Fruit fly (Drosophila melanogaster) whole organism, embryonic: ENCODE data around the gene CSN1b.

Source experiments
- B-H2 ChIP-seq: fragments of 200-800 bp; sonication (Bioruptor generic); optimal IDR thresholded peaks from 2 replicates; lab custom pipeline; 2018; ENCODE audit warnings: missing biosample characterization, mild to moderate bottlenecking, missing genetic modification characterization
- BEAF-32 ChIP-seq: fragments of 200-800 bp; sonication (Bioruptor generic); optimal IDR thresholded peaks from 3 replicates; lab custom pipeline; 2017; ENCODE audit warnings: missing biosample characterization, missing genetic modification characterization, mild to moderate bottlenecking, moderate library complexity, missing genetic modification reagents
- Blimp-1 ChIP-seq: fragments of 200-800 bp; sonication (Bioruptor generic); optimal IDR thresholded peaks from 3 replicates; lab custom pipeline; 2018; ENCODE audit warnings: missing biosample characterization, missing genetic modification characterization, mild to moderate bottlenecking, moderate library complexity, missing genetic modification reagents
- CG10147 ChIP-seq: fragments of 200-800 bp; sonication (Bioruptor generic); optimal IDR thresholded peaks from 2 replicates; lab custom pipeline; 2019; ENCODE audit warnings: missing biosample characterization, mild to moderate bottlenecking, missing genetic modification characterization, moderate library complexity
- CG10267 ChIP-seq: fragments of 200-800 bp; sonication (Bioruptor generic); optimal IDR thresholded peaks from 2 replicates; lab custom pipeline; 2018; ENCODE audit warnings: missing biosample characterization, mild to moderate bottlenecking, missing genetic modification characterization, moderate library complexity
- CG10462 ChIP-seq: fragments of 200-800 bp; sonication (Bioruptor generic); optimal IDR thresholded peaks from 2 replicates; lab custom pipeline; 2016; ENCODE audit warnings: missing biosample characterization, missing genetic modification characterization
- CG11696 ChIP-seq: fragments of 200-800 bp; sonication (Bioruptor generic); IDR thresholded peaks from 2 replicates; pipeline ENCODE4 v1.3.6; 2022; ENCODE audit warnings: missing biosample characterization, missing genetic modification characterization
- CG12744 ChIP-seq: fragments of 200-800 bp; sonication (Bioruptor generic); optimal IDR thresholded peaks from 2 replicates; lab custom pipeline; 2016; ENCODE audit warnings: missing biosample characterization, missing genetic modification characterization
- CG12942 ChIP-seq: fragments of 200-800 bp; sonication (Bioruptor generic); optimal IDR thresholded peaks from 3 replicates; lab custom pipeline; 2016; ENCODE audit warnings: missing biosample characterization, missing genetic modification characterization
- CG13424 ChIP-seq: fragments of 200-800 bp; sonication (Bioruptor generic); optimal IDR thresholded peaks from 2 replicates; lab custom pipeline; 2019; ENCODE audit warnings: missing biosample characterization, mild to moderate bottlenecking, missing genetic modification characterization, moderate library complexity
- CG13775 ChIP-seq: fragments of 200-800 bp; sonication (Bioruptor generic); optimal IDR thresholded peaks from 3 replicates; lab custom pipeline; 2017; ENCODE audit warnings: missing biosample characterization, mild to moderate bottlenecking, missing genetic modification characterization
- CG15479 ChIP-seq: fragments of 200-800 bp; sonication (Bioruptor generic); optimal IDR thresholded peaks from 3 replicates; lab custom pipeline; 2019; ENCODE audit warnings: missing biosample characterization, mild to moderate bottlenecking, missing genetic modification characterization, moderate library complexity
- CG1647 ChIP-seq: fragments of 200-800 bp; sonication (Bioruptor generic); optimal IDR thresholded peaks from 3 replicates; lab custom pipeline; 2016; ENCODE audit warnings: missing biosample characterization, missing genetic modification characterization
- CG16779 ChIP-seq: fragments of 200-800 bp; sonication (Bioruptor generic); IDR thresholded peaks from 2 replicates; pipeline ENCODE4 v1.3.6; 2022; ENCODE audit warnings: missing biosample characterization, missing genetic modification characterization
- CG16863 ChIP-seq: fragments of 200-800 bp; sonication (Bioruptor generic); optimal IDR thresholded peaks from 3 replicates; lab custom pipeline; 2016; ENCODE audit warnings: missing biosample characterization, missing genetic modification characterization
- CG17385 ChIP-seq: fragments of 200-800 bp; sonication (Bioruptor generic); optimal IDR thresholded peaks from 3 replicates; lab custom pipeline; 2018; ENCODE audit warnings: missing biosample characterization, mild to moderate bottlenecking, missing genetic modification characterization
- CG18619 ChIP-seq: fragments of 200-800 bp; sonication (Bioruptor generic); optimal IDR thresholded peaks from 3 replicates; lab custom pipeline; 2017; ENCODE audit warnings: missing biosample characterization, mild to moderate bottlenecking, missing genetic modification characterization
- CG2120 ChIP-seq: fragments of 200-800 bp; sonication (Bioruptor generic); optimal IDR thresholded peaks from 3 replicates; lab custom pipeline; 2016; ENCODE audit warnings: missing biosample characterization, missing genetic modification characterization
- CG34376 ChIP-seq: fragments of 200-800 bp; sonication (Bioruptor generic); optimal IDR thresholded peaks from 2 replicates; lab custom pipeline; 2018; ENCODE audit warnings: missing biosample characterization, mild to moderate bottlenecking, missing genetic modification characterization
- CG4424 ChIP-seq: fragments of 200-800 bp; sonication (Bioruptor generic); optimal IDR thresholded peaks from 3 replicates; lab custom pipeline; 2016; ENCODE audit warnings: missing biosample characterization, missing genetic modification characterization
- Dip3 ChIP-seq: fragments of 200-800 bp; sonication (Bioruptor generic); optimal IDR thresholded peaks from 3 replicates; lab custom pipeline; 2016; ENCODE audit warnings: missing biosample characterization, missing genetic modification characterization
- E2f2 ChIP-seq: fragments of 200-800 bp; sonication (Bioruptor generic); IDR thresholded peaks from 2 replicates; pipeline ENCODE4 v1.3.6; 2022; ENCODE audit warnings: missing biosample characterization, missing genetic modification characterization
- Fer1 ChIP-seq: fragments of 200-800 bp; sonication (Bioruptor generic); optimal IDR thresholded peaks from 2 replicates; lab custom pipeline; 2017; ENCODE audit warnings: missing biosample characterization, mild to moderate bottlenecking, missing genetic modification characterization
- Gug ChIP-seq: fragments of 200-800 bp; sonication (Bioruptor generic); IDR thresholded peaks from 4 replicates; pipeline ENCODE4 v1.3.6; 2022; ENCODE audit warnings: missing biosample characterization, missing genetic modification characterization
- HLHmδ ChIP-seq: fragments of 200-800 bp; sonication (Bioruptor generic); optimal IDR thresholded peaks from 2 replicates; lab custom pipeline; 2018; ENCODE audit warnings: missing biosample characterization, mild to moderate bottlenecking, missing genetic modification characterization, moderate library complexity
- Hr39 ChIP-seq: fragments of >200 bp; optimal IDR thresholded peaks from 2 replicates; lab custom pipeline; 2017
- Meics ChIP-seq: fragments of 200-800 bp; sonication (Bioruptor generic); optimal IDR thresholded peaks from 2 replicates; lab custom pipeline; 2017; ENCODE audit warnings: missing biosample characterization, mild to moderate bottlenecking, missing genetic modification characterization
- NK7.1 ChIP-seq: fragments of 200-800 bp; sonication (Bioruptor generic); optimal IDR thresholded peaks from 3 replicates; lab custom pipeline; 2016; ENCODE audit warnings: missing biosample characterization, missing genetic modification characterization
- Ravus ChIP-seq: fragments of 200-800 bp; sonication (Bioruptor generic); IDR thresholded peaks from 2 replicates; pipeline ENCODE4 v1.3.6; 2022; ENCODE audit warnings: missing biosample characterization, missing genetic modification characterization
- Spps ChIP-seq: fragments of 200-800 bp; sonication (Bioruptor generic); optimal IDR thresholded peaks from 2 replicates; lab custom pipeline; 2018; ENCODE audit warnings: missing biosample characterization, mild to moderate bottlenecking, missing genetic modification characterization
- ara ChIP-seq: fragments of 200-800 bp; sonication (Bioruptor generic); IDR thresholded peaks from 2 replicates; pipeline ENCODE4 v1.3.6; 2022; ENCODE audit warnings: missing biosample characterization, missing genetic modification characterization
- bbx ChIP-seq: fragments of 200-800 bp; sonication (Bioruptor generic); IDR thresholded peaks from 2 replicates; pipeline ENCODE4 v1.3.6; 2022; ENCODE audit warnings: missing biosample characterization, missing genetic modification characterization; ENCODE audit not compliant: partially characterized antibody
- cg ChIP-seq: fragments of 200-800 bp; sonication (Bioruptor generic); optimal IDR thresholded peaks from 3 replicates; lab custom pipeline; 2019; ENCODE audit warnings: missing biosample characterization, mild to moderate bottlenecking, missing genetic modification characterization, moderate library complexity
- dati ChIP-seq: fragments of 200-800 bp; sonication (Bioruptor generic); IDR thresholded peaks from 2 replicates; pipeline ENCODE4 v1.3.6; 2022; ENCODE audit warnings: missing biosample characterization, missing genetic modification characterization
- dm ChIP-seq: fragments of 200-800 bp; sonication (Bioruptor generic); optimal IDR thresholded peaks from 3 replicates; lab custom pipeline; 2016; ENCODE audit warnings: missing biosample characterization, missing genetic modification characterization
- dmrt11E ChIP-seq: fragments of 200-800 bp; sonication (Bioruptor generic); optimal IDR thresholded peaks from 3 replicates; lab custom pipeline; 2018; ENCODE audit warnings: missing biosample characterization, mild to moderate bottlenecking, missing genetic modification characterization, moderate library complexity
- ems ChIP-seq: fragments of 200-800 bp; sonication (Bioruptor generic); optimal IDR thresholded peaks from 3 replicates; lab custom pipeline; 2016; ENCODE audit warnings: missing biosample characterization, missing genetic modification characterization
- ewg ChIP-seq: fragments of 200-800 bp; sonication (Bioruptor generic); optimal IDR thresholded peaks from 3 replicates; lab custom pipeline; 2017; ENCODE audit warnings: mild to moderate bottlenecking, missing biosample characterization, missing genetic modification reagents, missing genetic modification characterization
- exex ChIP-seq: fragments of 200-800 bp; sonication (Bioruptor generic); optimal IDR thresholded peaks from 4 replicates; lab custom pipeline; 2018; ENCODE audit warnings: missing biosample characterization, mild to moderate bottlenecking, missing genetic modification characterization, moderate library complexity
- fu2 ChIP-seq: fragments of 200-800 bp; sonication (Bioruptor generic); optimal IDR thresholded peaks from 2 replicates; lab custom pipeline; 2016; ENCODE audit warnings: missing biosample characterization, missing genetic modification characterization
- gem ChIP-seq: fragments of 200-800 bp; sonication (Bioruptor generic); optimal IDR thresholded peaks from 2 replicates; lab custom pipeline; 2019; ENCODE audit warnings: missing biosample characterization, mild to moderate bottlenecking, missing genetic modification characterization, moderate library complexity
- gfzf ChIP-seq: fragments of 200-800 bp; sonication (Bioruptor generic); optimal IDR thresholded peaks from 2 replicates; lab custom pipeline; 2016; ENCODE audit warnings: missing biosample characterization, mild to moderate bottlenecking, missing genetic modification characterization, moderate library complexity
- her ChIP-seq: fragments of 200-800 bp; sonication (Bioruptor generic); optimal IDR thresholded peaks from 2 replicates; lab custom pipeline; 2016; ENCODE audit warnings: missing biosample characterization, missing genetic modification characterization
- klu ChIP-seq: fragments of 200-800 bp; sonication (Bioruptor generic); IDR thresholded peaks from 2 replicates; pipeline ENCODE4 v1.3.6; 2022; ENCODE audit warnings: missing biosample characterization, missing genetic modification characterization
- knrl ChIP-seq: fragments of 200-800 bp; sonication (Bioruptor generic); IDR thresholded peaks from 3 replicates; pipeline ENCODE4 v1.3.6; 2022; ENCODE audit warnings: missing biosample characterization, missing genetic modification characterization; ENCODE audit not compliant: partially characterized antibody
- nau ChIP-seq: fragments of 200-800 bp; sonication (Bioruptor generic); optimal IDR thresholded peaks from 3 replicates; lab custom pipeline; 2017; ENCODE audit warnings: missing biosample characterization, mild to moderate bottlenecking, missing genetic modification characterization, missing genetic modification reagents
- onecut ChIP-seq: fragments of 200-800 bp; sonication (Bioruptor generic); IDR thresholded peaks from 2 replicates; pipeline ENCODE4 v1.3.6; 2022; ENCODE audit warnings: missing biosample characterization, missing genetic modification characterization
- shn ChIP-seq: fragments of 200-800 bp; sonication (Bioruptor generic); optimal IDR thresholded peaks from 3 replicates; lab custom pipeline; 2016; ENCODE audit warnings: missing biosample characterization, missing genetic modification characterization
- zen ChIP-seq: fragments of 200-800 bp; sonication (Bioruptor generic); optimal IDR thresholded peaks from 3 replicates; lab custom pipeline; 2018; ENCODE audit warnings: missing biosample characterization, mild to moderate bottlenecking, missing genetic modification characterization, moderate library complexity
- zfh2 ChIP-seq: fragments of 200-800 bp; sonication (Bioruptor generic); optimal IDR thresholded peaks from 2 replicates; lab custom pipeline; 2016; ENCODE audit warnings: missing biosample characterization, missing genetic modification characterization

The CSN1b gene

dm6 chr3L:18869035-18869826 lies 35.5 kb downstream of the CSN1b start, which contains the start of gene Grx1 (continued):
- peak; percentile 62 for TF ChIP-seq CG10267
- peak; percentile 23 for TF ChIP-seq zfh2 (GFP tag; lab: Kevin White, UChicago)
- TF ChIP-seq dm (GFP tag; lab: Kevin White, UChicago), result peak; percentile 40
- TF ChIP-seq CG2120, result peak; percentile 68
- no peak for TF ChIP-seq bbx
- peak; percentile 5 for TF ChIP-seq gfzf
- TF ChIP-seq ara (GFP tag; lab: Robert Waterston, UW), result no peak
- TF ChIP-seq Fer1 (GFP tag; lab: Kevin White, UChicago), result peak; percentile 39
- TF ChIP-seq CG1647 (GFP tag; lab: Kevin White, UChicago), result peak; percentile 34
- TF ChIP-seq exex (tag; lab: Kevin White, UChicago), result peak; percentile 58
- no peak for TF ChIP-seq her (GFP tag; lab: Kevin White, UChicago)
- TF ChIP-seq ems, result peak; percentile 36
- TF ChIP-seq CG34376 (GFP tag; lab: Kevin White, UChicago), result peak; percentile 58
- TF ChIP-seq Dip3 (GFP tag; lab: Kevin White, UChicago), result peak; percentile 4
- no peak for TF ChIP-seq Hr39 (lab: Kevin White, UChicago)
- no peak for TF ChIP-seq CG11696 (GFP tag; lab: Robert Waterston, UW)
- TF ChIP-seq NK7.1 (GFP tag; lab: Kevin White, UChicago), result no peak
- no peak for TF ChIP-seq dati (GFP tag; lab: Robert Waterston, UW)
- TF ChIP-seq knrl (GFP tag; lab: Robert Waterston, UW), result no peak
- TF ChIP-seq CG12744 (GFP tag; lab: Kevin White, UChicago), result no peak
- peak; percentile 79 for TF ChIP-seq Blimp-1 (GFP tag; lab: Kevin White, UChicago)
- TF ChIP-seq Spps (tag; lab: Kevin White, UChicago), result peak; percentile 20
- no peak for TF ChIP-seq shn
- TF ChIP-seq dmrt11E (tag; lab: Kevin White, UChicago), result peak; percentile 53
- TF ChIP-seq Ravus (GFP tag; lab: Robert Waterston, UW), result no peak
- TF ChIP-seq CG13775, result peak; percentile 53
- no peak for TF ChIP-seq CG10462 (GFP tag; lab: Kevin White, UChicago)
- no peak for TF ChIP-seq onecut (GFP tag; lab: Robert Waterston, UW)
- TF ChIP-seq CG16779 (GFP tag; lab: Robert Waterston, UW), result no peak
- no peak for TF ChIP-seq cg (GFP tag; lab: Kevin White, UChicago)
- peak; percentile 45; the same call in 1 of the 2 replicates for TF ChIP-seq E2f2 (GFP tag; lab: Robert Waterston, UW)
- no peak for TF ChIP-seq CG15479 (GFP tag; lab: Kevin White, UChicago)
- TF ChIP-seq CG13424, result peak; percentile 68
- TF ChIP-seq B-H2 (GFP tag; lab: Kevin White, UChicago), result peak; percentile 40
- TF ChIP-seq nau (GFP tag; lab: Kevin White, UChicago), result no peak
- TF ChIP-seq BEAF-32, result peak; percentile 23
- TF ChIP-seq CG4424 (GFP tag; lab: Kevin White, UChicago), result peak; percentile 69
- TF ChIP-seq CG10147 (GFP tag; lab: Kevin White, UChicago), result peak; percentile 38
- no peak for TF ChIP-seq klu (GFP tag; lab: Robert Waterston, UW)
- peak; percentile 14 for TF ChIP-seq zen (tag; lab: Kevin White, UChicago)
- peak; percentile 51 for TF ChIP-seq CG17385 (GFP tag; lab: Kevin White, UChicago)
- TF ChIP-seq CG12942 (GFP tag; lab: Kevin White, UChicago), result no peak
- TF ChIP-seq Meics, result peak; percentile 70
- TF ChIP-seq CG16863 (GFP tag; lab: Kevin White, UChicago), result peak; percentile 27
- peak; percentile 75 for TF ChIP-seq gem (tag; lab: Kevin White, UChicago)
- TF ChIP-seq ewg (GFP tag; lab: Kevin White, UChicago), result no peak
- no peak for TF ChIP-seq Gug (GFP tag; lab: Robert Waterston, UW)
- TF ChIP-seq HLHmδ (GFP tag; lab: Kevin White, UChicago), result no peak
- TF ChIP-seq CG18619 (GFP tag; lab: Kevin White, UChicago), result peak; percentile 38
- TF ChIP-seq fu2 (GFP tag; lab: Kevin White, UChicago), result no peak
